Fruit fly (Drosophila melanogaster): ENCODE measurements around the gene CG44000.

CG44000 gene

DNA sequence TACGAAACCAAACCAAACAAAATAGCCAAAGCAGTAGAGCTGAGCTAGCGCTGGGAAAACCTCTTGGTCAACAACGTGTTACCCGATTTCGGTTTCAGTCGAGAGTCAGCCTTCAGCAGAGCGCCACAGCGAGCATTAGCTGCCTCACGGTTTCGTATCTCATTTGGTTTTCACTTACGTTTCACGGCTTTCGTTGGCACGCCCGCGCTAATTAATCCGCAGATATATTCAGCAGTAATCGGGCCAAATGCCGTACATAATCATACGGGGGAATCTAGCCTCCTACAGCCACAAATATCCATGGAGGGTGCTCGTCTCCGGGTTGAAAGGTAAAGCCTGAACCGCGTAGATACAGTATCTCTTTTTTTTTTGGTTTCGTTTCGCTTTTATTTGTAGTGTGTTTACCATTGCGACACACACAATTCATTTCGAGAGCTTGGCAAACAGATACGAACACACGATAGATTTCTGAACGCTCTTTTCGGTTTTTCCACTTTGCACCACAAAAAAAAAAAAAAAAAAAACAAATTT is 1.4 kb downstream of the CG44000 start, which contains the start of gene CG31650:
CG31650 (minus strand) TSS at position 352 of the 531 bp plus-strand sequence.
- TF ChIP-seq ttk (optimal IDR thresholded peaks at IDR 0.05) (no peak), Myc (optimal IDR thresholded peaks at IDR 0.05) (no peak), psq (optimal IDR thresholded peaks at IDR 0.05) (no peak), Sin3A (optimal IDR thresholded peaks at IDR 0.05) (no peak), insv (optimal IDR thresholded peaks at IDR 0.05) (no peak), h (optimal IDR thresholded peaks at IDR 0.05) (no peak)

DNA sequence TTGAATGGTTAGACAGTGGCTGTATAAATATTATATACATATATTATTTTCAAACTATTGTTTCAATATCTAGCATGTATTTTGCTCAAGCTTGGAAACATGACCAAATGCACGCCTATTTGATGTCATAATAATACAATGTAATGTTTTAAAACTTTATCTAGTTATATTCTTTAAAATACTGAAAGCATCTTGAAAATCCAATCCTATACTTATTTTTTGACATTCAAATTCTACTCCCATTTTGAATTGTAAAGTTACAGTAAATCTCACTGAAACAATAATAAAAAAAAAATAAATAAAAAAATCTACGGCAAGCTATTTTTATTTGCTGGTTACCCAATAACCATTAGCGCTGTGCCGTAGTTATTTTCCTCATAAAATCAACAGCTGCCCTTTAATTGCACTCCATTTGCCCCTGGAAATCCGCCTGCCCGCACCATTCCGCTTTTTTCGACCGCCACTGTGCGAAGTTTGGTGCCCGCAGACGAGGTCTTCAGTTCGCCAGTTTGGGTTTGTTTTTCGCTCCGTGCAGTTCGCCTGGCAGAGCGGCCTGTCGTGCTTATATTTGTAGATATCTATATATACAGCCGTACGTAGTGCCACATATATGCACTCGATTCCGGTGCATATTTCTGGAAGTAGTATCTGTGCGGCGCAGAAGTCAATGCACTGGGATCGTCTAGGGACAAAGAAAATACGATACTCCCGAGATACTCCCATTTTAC is 2.0 kb downstream of the CG44000 start:
- TF ChIP-seq h (optimal IDR thresholded peaks at IDR 0.05): no peak
- TF ChIP-seq Myc (optimal IDR thresholded peaks at IDR 0.05): no peak
- TF ChIP-seq psq (optimal IDR thresholded peaks at IDR 0.05): no peak
- no peak for TF ChIP-seq Sin3A (optimal IDR thresholded peaks at IDR 0.05)
- TF ChIP-seq insv (optimal IDR thresholded peaks at IDR 0.05): no peak
- TF ChIP-seq ttk (optimal IDR thresholded peaks at IDR 0.05): no peak

- TF ChIP-seq Sin3A (optimal IDR thresholded peaks at IDR 0.05): no peak
- TF ChIP-seq Myc (optimal IDR thresholded peaks at IDR 0.05): no peak
- TF ChIP-seq insv (optimal IDR thresholded peaks at IDR 0.05): no peak
- no peak for TF ChIP-seq psq (optimal IDR thresholded peaks at IDR 0.05)
- no peak for TF ChIP-seq ttk (optimal IDR thresholded peaks at IDR 0.05)
- TF ChIP-seq h (optimal IDR thresholded peaks at IDR 0.05): no peak
Measured at dm6 chr2L:5046261-5046660, 3.2 kb downstream of the CG44000 start.

DNA sequence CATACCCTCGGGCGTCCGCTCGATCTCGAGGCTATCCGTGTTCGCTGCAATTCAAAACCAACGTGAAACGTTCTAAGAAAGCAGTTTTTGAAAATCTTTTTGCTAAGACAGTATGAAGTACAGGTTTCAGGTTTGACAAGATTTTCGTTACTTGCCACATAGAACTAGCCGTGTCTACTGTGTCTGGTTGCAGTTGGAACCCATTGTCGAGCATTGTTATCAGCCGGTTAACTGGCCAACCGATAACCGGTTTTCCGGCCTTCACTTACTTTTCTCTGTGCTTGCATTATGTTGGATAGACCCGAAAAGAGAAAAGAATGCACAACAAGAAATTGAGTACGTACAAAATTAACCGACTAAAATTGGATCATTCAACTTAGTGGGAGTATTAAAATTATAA is 6.9 kb downstream of the CG44000 start:
- TF ChIP-seq Sin3A (optimal IDR thresholded peaks at IDR 0.05) (no peak), psq (optimal IDR thresholded peaks at IDR 0.05) (no peak), h (optimal IDR thresholded peaks at IDR 0.05) (no peak), insv (optimal IDR thresholded peaks at IDR 0.05) (no peak), Myc (optimal IDR thresholded peaks at IDR 0.05) (no peak), ttk (optimal IDR thresholded peaks at IDR 0.05) (no peak)

DNA sequence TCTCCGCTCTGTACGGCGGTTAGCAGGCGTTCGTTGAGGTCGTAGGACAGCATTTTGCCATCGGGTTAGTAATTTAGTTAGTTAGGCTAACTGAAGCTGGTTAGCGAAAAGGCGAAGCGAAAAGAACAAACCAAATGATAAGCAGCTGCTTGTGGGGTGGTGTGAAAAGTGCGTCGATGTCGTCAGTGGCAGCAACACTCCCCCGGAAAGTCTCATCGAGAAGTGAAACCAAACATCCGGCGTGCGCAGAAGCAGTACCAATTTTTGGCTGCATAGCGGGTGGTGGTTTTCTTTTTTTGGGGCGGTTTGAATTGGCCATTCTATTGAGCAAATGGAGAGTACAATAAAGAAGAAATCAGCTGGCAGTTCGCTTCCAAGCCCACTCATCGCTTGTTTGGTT is 7.8 kb downstream of the CG44000 start, which contains the start of gene CG9121:
CG9121 (minus strand) TSS at position 238 of the 400 bp plus-strand sequence.
- no peak for TF ChIP-seq h (optimal IDR thresholded peaks at IDR 0.05)
- TF ChIP-seq insv (optimal IDR thresholded peaks at IDR 0.05): no peak
- no peak for TF ChIP-seq ttk (optimal IDR thresholded peaks at IDR 0.05)
- TF ChIP-seq Sin3A (optimal IDR thresholded peaks at IDR 0.05): no peak

DNA sequence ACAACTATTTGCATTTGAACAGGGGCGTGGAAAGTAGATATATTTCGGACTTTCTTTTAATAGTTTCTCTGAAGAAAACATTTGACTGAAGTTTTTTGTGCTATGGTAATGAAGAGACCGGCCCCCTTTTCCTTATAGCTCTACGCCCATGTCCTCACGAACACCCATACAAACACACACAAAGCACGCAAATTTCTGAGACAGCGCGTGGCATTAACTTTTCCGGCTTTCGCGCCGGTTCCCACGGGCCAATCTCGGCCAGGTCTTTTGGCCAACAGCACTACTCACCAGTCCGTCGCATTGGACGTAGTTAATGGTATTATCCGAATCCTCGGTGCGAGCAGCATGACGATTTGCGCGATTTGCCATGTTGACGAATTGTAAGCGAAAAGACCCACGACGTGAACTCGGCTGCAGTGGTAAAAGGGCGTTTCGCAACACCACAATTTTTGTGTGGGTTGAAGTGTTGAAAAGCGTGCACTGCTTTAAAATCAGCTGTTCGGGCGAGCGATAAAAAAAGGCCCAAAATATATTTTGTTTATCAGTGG is 9.4 kb downstream of the CG44000 start, which contains the start of gene senju:
senju (plus strand) TSS at position 477 of the 548 bp plus-strand sequence.
- no peak for TF ChIP-seq insv (optimal IDR thresholded peaks at IDR 0.05)

- TF ChIP-seq psq (optimal IDR thresholded peaks at IDR 0.05) (no peak), insv (optimal IDR thresholded peaks at IDR 0.05) (no peak), h (optimal IDR thresholded peaks at IDR 0.05) (no peak), Myc (optimal IDR thresholded peaks at IDR 0.05) (no peak), ttk (optimal IDR thresholded peaks at IDR 0.05) (no peak), Sin3A (optimal IDR thresholded peaks at IDR 0.05) (no peak)
Measured at dm6 chr2L:5052994-5053393, 9.9 kb downstream of the CG44000 start, which contains the start of gene eIF3h. Gene eIF3h (minus strand): TSS chr2L:5053094.

DNA sequence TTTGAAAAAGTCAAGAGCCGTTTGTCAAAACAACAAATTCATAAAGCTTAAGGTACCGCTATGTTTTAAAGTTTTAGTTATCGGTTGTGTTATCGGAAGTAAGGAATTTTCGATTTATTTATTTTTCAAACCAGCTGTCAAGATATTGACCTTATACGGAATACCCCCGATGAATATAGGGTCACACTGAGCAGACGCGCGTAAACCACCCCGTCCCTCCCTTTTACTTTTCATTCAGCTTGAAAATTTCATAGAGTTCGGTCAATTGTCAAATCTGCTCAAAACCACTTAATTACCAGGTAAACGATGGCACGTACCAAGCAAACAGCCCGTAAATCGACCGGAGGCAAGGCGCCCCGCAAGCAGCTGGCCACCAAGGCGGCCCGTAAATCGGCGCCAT is 11.9 kb downstream of the CG44000 start, which contains the start of the genes CG14036 and His3.3A:
CG14036 (minus strand) TSS at position 64 of the 400 bp plus-strand sequence.
His3.3A (plus strand) TSS at position 106 of the 400 bp plus-strand sequence.
- TF ChIP-seq psq (optimal IDR thresholded peaks at IDR 0.05) (no peak), ttk (optimal IDR thresholded peaks at IDR 0.05) (no peak), insv (optimal IDR thresholded peaks at IDR 0.05) (no peak), Myc (optimal IDR thresholded peaks at IDR 0.05) (no peak), h (optimal IDR thresholded peaks at IDR 0.05) (no peak), Sin3A (optimal IDR thresholded peaks at IDR 0.05) (no peak)

- no peak for TF ChIP-seq Myc (optimal IDR thresholded peaks at IDR 0.05)
- TF ChIP-seq Sin3A (optimal IDR thresholded peaks at IDR 0.05): no peak
- no peak for TF ChIP-seq psq (optimal IDR thresholded peaks at IDR 0.05)
- no peak for TF ChIP-seq insv (optimal IDR thresholded peaks at IDR 0.05)
- TF ChIP-seq h (optimal IDR thresholded peaks at IDR 0.05): no peak
- no peak for TF ChIP-seq ttk (optimal IDR thresholded peaks at IDR 0.05)
Measured at dm6 chr2L:5055528-5055927, 12.5 kb downstream of the CG44000 start.

DNA sequence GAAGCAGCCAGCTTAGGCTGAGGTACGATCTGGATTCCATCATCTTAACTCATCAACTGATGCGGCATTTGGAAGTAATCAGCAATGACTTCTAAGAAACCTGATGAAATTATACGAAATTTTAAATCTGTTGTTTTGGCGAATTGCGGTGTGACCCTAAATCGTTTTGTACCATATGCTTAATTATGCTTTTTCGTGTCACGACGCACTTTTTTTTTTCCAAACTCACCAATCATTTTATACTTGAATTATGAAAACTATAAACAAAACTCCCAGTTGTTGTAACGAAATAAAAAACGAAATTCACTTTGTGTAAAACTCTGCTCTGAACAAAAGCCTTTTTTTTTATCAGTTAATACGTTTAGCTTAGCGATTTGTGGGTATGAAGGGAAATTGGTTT is 15.0 kb downstream of the CG44000 start, which contains the start of gene Nepl3:
Nepl3 (minus strand) TSS at position 155 of the 400 bp plus-strand sequence.
- TF ChIP-seq h (optimal IDR thresholded peaks at IDR 0.05): no peak
- no peak for TF ChIP-seq insv (optimal IDR thresholded peaks at IDR 0.05)
- no peak for TF ChIP-seq Sin3A (optimal IDR thresholded peaks at IDR 0.05)
- TF ChIP-seq Myc (optimal IDR thresholded peaks at IDR 0.05): no peak
- no peak for TF ChIP-seq ttk (optimal IDR thresholded peaks at IDR 0.05)
- no peak for TF ChIP-seq psq (optimal IDR thresholded peaks at IDR 0.05)

dm6 chr2L:5059645-5060254 is 16.7 kb downstream of the CG44000 start, which contains the start of gene Rpn11:
Gene Rpn11 (minus strand): TSS chr2L:5059790.
- TF ChIP-seq h (optimal IDR thresholded peaks at IDR 0.05): no peak
- no peak for TF ChIP-seq ttk (optimal IDR thresholded peaks at IDR 0.05)
- no peak for TF ChIP-seq psq (optimal IDR thresholded peaks at IDR 0.05)
- no peak for TF ChIP-seq Sin3A (optimal IDR thresholded peaks at IDR 0.05)
- TF ChIP-seq insv (optimal IDR thresholded peaks at IDR 0.05): no peak
- TF ChIP-seq Myc (optimal IDR thresholded peaks at IDR 0.05): no peak

- TF ChIP-seq h (optimal IDR thresholded peaks at IDR 0.05) (no peak), Myc (optimal IDR thresholded peaks at IDR 0.05) (no peak), ttk (optimal IDR thresholded peaks at IDR 0.05) (no peak), insv (optimal IDR thresholded peaks at IDR 0.05) (no peak), psq (optimal IDR thresholded peaks at IDR 0.05) (no peak), Sin3A (optimal IDR thresholded peaks at IDR 0.05) (no peak)
Measured at dm6 chr2L:5060515-5060914, 17.4 kb downstream of the CG44000 start, which contains the start of gene qtc. Gene qtc (plus strand): TSS chr2L:5060815.

Measured in Kc167 (cell line).